Worm (Caenorhabditis elegans) whole organism, L4 larva: ENCODE results near the gene T20D4.10.

Source experiments
- ceh-28 ChIP-seq: fragments of 150-350 bp; optimal IDR thresholded peaks from 2 replicates; lab custom pipeline; 2014; ENCODE audit warnings: missing biosample characterization, missing genetic modification reagents, missing genetic modification characterization
- nhr-11 ChIP-seq: fragments of 150-350 bp; optimal IDR thresholded peaks from 2 replicates; lab custom pipeline; 2014; ENCODE audit warnings: missing biosample characterization, missing genetic modification characterization
- nhr-237 ChIP-seq: sonication (generic microtip); optimal IDR thresholded peaks from 2 replicates; lab custom pipeline; 2017; ENCODE audit warnings: missing biosample characterization, missing genetic modification characterization
- skn-1 ChIP-seq: fragments of 150-350 bp; optimal IDR thresholded peaks from 2 replicates; lab custom pipeline; 2014; ENCODE audit warnings: missing biosample characterization, missing genetic modification characterization

ce11 chrV:3352925-3353324, 47.1 kb upstream of the T20D4.10 start, which contains the start of gene C17B7.12:
- TF ChIP-seq skn-1 (tag; lab: Kevin White, UChicago) (no peak), nhr-11 (no peak), nhr-237 (tag; lab: Kevin White, UChicago) (no peak), ceh-28 (no peak)
